Fruit fly (Drosophila melanogaster): ENCODE results near the gene CG5909.

DNA sequence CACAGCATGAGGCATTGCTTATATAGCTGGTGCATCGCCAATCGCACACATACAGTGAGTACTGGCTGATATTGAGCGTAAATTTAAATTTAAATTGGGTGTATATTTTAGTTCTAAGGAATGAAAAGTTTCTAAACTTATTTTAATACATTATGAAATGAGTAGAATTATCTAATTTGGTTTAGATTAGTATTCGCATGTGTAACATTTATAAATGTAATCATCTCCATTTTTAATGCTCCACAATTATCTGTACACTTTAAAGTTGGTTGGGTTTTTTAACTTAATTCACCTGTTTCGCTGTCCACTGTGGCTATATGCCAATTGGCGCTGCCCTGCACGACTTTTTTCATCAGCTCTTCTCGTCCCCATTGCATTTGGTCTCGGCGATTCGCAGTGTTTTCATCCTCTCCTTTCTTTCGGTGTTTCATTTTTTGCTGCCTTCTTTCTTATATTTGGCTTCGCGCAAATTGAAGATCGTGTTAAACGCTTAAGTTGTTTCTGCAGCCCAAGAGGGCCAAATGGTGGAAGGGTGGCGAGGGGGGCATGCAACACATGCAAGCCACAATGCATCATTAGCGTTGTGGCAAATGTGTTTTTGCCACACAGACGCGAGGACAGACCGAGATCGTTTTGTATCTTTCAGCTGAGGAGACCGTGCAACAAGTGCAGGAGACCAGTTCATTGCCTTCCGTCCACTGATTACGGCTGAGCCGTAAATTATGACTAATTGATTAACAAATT lies 40.8 kb downstream of the CG5909 start:
- no peak for TF ChIP-seq bab1 (GFP tag; optimal IDR thresholded peaks at IDR 0.05)
- TF ChIP-seq CG11617 (GFP tag; optimal IDR thresholded peaks at IDR 0.05), result no peak
- TF ChIP-seq Hr96 (GFP tag; optimal IDR thresholded peaks at IDR 0.05), result no peak
- no peak for TF ChIP-seq cic (GFP tag; optimal IDR thresholded peaks at IDR 0.05)
- TF ChIP-seq pad (GFP tag; optimal IDR thresholded peaks at IDR 0.05), result no peak
- no peak for TF ChIP-seq cnc (optimal IDR thresholded peaks at IDR 0.05)
- TF ChIP-seq CG12768 (GFP tag; optimal IDR thresholded peaks at IDR 0.05), result no peak
- TF ChIP-seq CG1620 (GFP tag; optimal IDR thresholded peaks at IDR 0.05), result no peak

Measured in whole organism, adult.